Worm (Caenorhabditis elegans) whole organism, young adult: Measurements from ENCODE around the gene irld-21.

Experiments
- B0261.1 ChIP-seq: sonication (generic microtip); optimal IDR thresholded peaks from 2 replicates; lab custom pipeline; 2016; ENCODE audit warnings: mild to moderate bottlenecking, missing genetic modification characterization, moderate library complexity, missing compliant biosample characterization
- B0336.3 ChIP-seq: fragments of 200-800 bp; sonication (Bioruptor generic); IDR thresholded peaks from 2 replicates; pipeline ENCODE4 v1.3.6; 2022; ENCODE audit warnings: missing genetic modification characterization, missing compliant biosample characterization
- F22D6.2 ChIP-seq: sonication (generic microtip); optimal IDR thresholded peaks from 2 replicates; lab custom pipeline; 2016; ENCODE audit warnings: mild to moderate bottlenecking, missing genetic modification characterization, missing compliant biosample characterization
- F49E8.2 ChIP-seq: sonication (generic microtip); optimal IDR thresholded peaks from 3 replicates; lab custom pipeline; 2017; ENCODE audit warnings: missing genetic modification characterization, mild to moderate bottlenecking, missing compliant biosample characterization, antibody characterized with exemption, moderate library complexity; ENCODE audit not compliant: insufficient read depth
- F52B5.7 ChIP-seq: sonication (generic microtip); optimal IDR thresholded peaks from 2 replicates; lab custom pipeline; 2016; ENCODE audit warnings: mild to moderate bottlenecking, missing genetic modification characterization, missing compliant biosample characterization
- F55B11.4 ChIP-seq: sonication (generic microtip); optimal IDR thresholded peaks from 2 replicates; lab custom pipeline; 2016; ENCODE audit warnings: missing compliant biosample characterization, missing genetic modification characterization, borderline replicate concordance; ENCODE audit not compliant: insufficient read depth
- F57C9.4 ChIP-seq: sonication (generic microtip); optimal IDR thresholded peaks from 2 replicates; lab custom pipeline; 2017; ENCODE audit warnings: mild to moderate bottlenecking, missing genetic modification characterization, missing compliant biosample characterization
- Y79H2A.3 ChIP-seq: fragments of 200-800 bp; sonication (Bioruptor generic); conservative IDR thresholded peaks from 2 replicates; pipeline ENCODE4 v1.3.6; 2022; ENCODE audit warnings: missing genetic modification reagents, missing genetic modification characterization, missing compliant biosample characterization
- Y95B8A.8 ChIP-seq: fragments of 200-800 bp; sonication (Bioruptor generic); IDR thresholded peaks from 2 replicates; pipeline ENCODE4 v1.3.6; 2022; ENCODE audit warnings: missing genetic modification reagents, missing genetic modification characterization, missing compliant biosample characterization
- aptf-3 ChIP-seq: fragments of 200-800 bp; sonication (Bioruptor generic); IDR thresholded peaks from 2 replicates; pipeline ENCODE4 v1.3.6; 2022; ENCODE audit warnings: missing genetic modification characterization, missing compliant biosample characterization
- bed-1 ChIP-seq: fragments of 200-800 bp; sonication (Bioruptor generic); IDR thresholded peaks from 2 replicates; pipeline ENCODE4 v1.3.6; 2022; ENCODE audit warnings: missing genetic modification reagents, missing genetic modification characterization, missing compliant biosample characterization
- ccch-3 ChIP-seq: fragments of 200-800 bp; sonication (Bioruptor generic); optimal IDR thresholded peaks from 2 replicates; lab custom pipeline; 2018; ENCODE audit warnings: mild to moderate bottlenecking, missing genetic modification characterization, missing compliant biosample characterization
- cebp-1 ChIP-seq, 2 experiments: fragments of 200-800 bp in 1 of 2; sonication (Bioruptor generic) in 1 of 2; sonication (generic microtip) in 1 of 2; IDR thresholded peaks in 1 of 2; optimal IDR thresholded peaks in 1 of 2; 2 replicates each; pipeline versions ENCODE4 v1.3.6 to Lab custom; 2017 to 2022; ENCODE audit warnings: missing compliant biosample characterization in 2 of 2, missing genetic modification characterization in 2 of 2, mild to moderate bottlenecking in 1 of 2, missing genetic modification reagents in 1 of 2, moderate library complexity in 1 of 2
- ceh-100 ChIP-seq: fragments of 200-800 bp; sonication (Bioruptor generic); IDR thresholded peaks from 2 replicates; pipeline ENCODE4 v1.3.6; 2022; ENCODE audit warnings: missing genetic modification reagents, missing genetic modification characterization, missing compliant biosample characterization
- die-1 ChIP-seq: sonication (generic microtip); optimal IDR thresholded peaks from 2 replicates; lab custom pipeline; 2016; ENCODE audit warnings: missing genotype, mild to moderate bottlenecking, missing genetic modification characterization, missing compliant biosample characterization
- dpff-1 ChIP-seq: sonication (generic microtip); optimal IDR thresholded peaks from 2 replicates; lab custom pipeline; 2017; ENCODE audit warnings: mild to moderate bottlenecking, missing genetic modification characterization, missing compliant biosample characterization
- gei-17 ChIP-seq: fragments of 200-800 bp; sonication (Bioruptor generic); optimal IDR thresholded peaks from 2 replicates; lab custom pipeline; 2018; ENCODE audit warnings: mild to moderate bottlenecking, missing genetic modification characterization, missing compliant biosample characterization
- hrde-1 ChIP-seq: sonication (generic microtip); optimal IDR thresholded peaks from 2 replicates; lab custom pipeline; 2016; ENCODE audit warnings: missing genetic modification characterization, mild to moderate bottlenecking, missing compliant biosample characterization, moderate library complexity, missing genotype, missing genetic modification reagents, borderline replicate concordance
- let-526 ChIP-seq: fragments of 200-800 bp; sonication (Bioruptor generic); IDR thresholded peaks from 2 replicates; pipeline ENCODE4 v1.3.6; 2022; ENCODE audit warnings: missing genetic modification reagents, missing genetic modification characterization, missing compliant biosample characterization
- lin-40 ChIP-seq: sonication (generic microtip); optimal IDR thresholded peaks from 2 replicates; lab custom pipeline; 2016; ENCODE audit warnings: missing genetic modification characterization, mild to moderate bottlenecking, missing compliant biosample characterization, missing genotype, missing genetic modification reagents
- madf-10 ChIP-seq: sonication (generic microtip); optimal IDR thresholded peaks from 2 replicates; lab custom pipeline; 2016; ENCODE audit warnings: mild to moderate bottlenecking, missing genetic modification characterization, missing compliant biosample characterization
- mel-28 ChIP-seq: sonication (generic microtip); optimal IDR thresholded peaks from 2 replicates; lab custom pipeline; 2016; ENCODE audit warnings: borderline replicate concordance, mild to moderate bottlenecking, missing genetic modification characterization, missing compliant biosample characterization
- snpc-1.3 ChIP-seq: sonication (generic microtip); optimal IDR thresholded peaks from 2 replicates; lab custom pipeline; 2017; ENCODE audit warnings: missing genetic modification characterization, mild to moderate bottlenecking, missing compliant biosample characterization, antibody characterized with exemption, moderate library complexity, missing genotype, missing genetic modification reagents; ENCODE audit not compliant: insufficient read depth
- tbp1 ChIP-seq: fragments of 200-800 bp; sonication (Bioruptor generic); optimal IDR thresholded peaks from 2 replicates; lab custom pipeline; 2018; ENCODE audit warnings: mild to moderate bottlenecking, missing genetic modification characterization, missing compliant biosample characterization
- unc-130 ChIP-seq: sonication (generic microtip); optimal IDR thresholded peaks from 2 replicates; lab custom pipeline; 2016; ENCODE audit warnings: missing genetic modification reagents, missing genetic modification characterization, missing compliant biosample characterization
- unc-62 ChIP-seq: fragments of 150-350 bp; optimal IDR thresholded peaks from 2 replicates; lab custom pipeline; 2014; ENCODE audit warnings: missing biosample characterization, missing genetic modification reagents, missing genetic modification characterization
- ztf-25 ChIP-seq: fragments of 200-800 bp; sonication (Bioruptor generic); IDR thresholded peaks from 2 replicates; pipeline ENCODE4 v1.3.6; 2022; ENCODE audit warnings: missing genetic modification reagents, missing genetic modification characterization, missing compliant biosample characterization
- ztf-26 ChIP-seq: sonication (generic microtip); optimal IDR thresholded peaks from 2 replicates; lab custom pipeline; 2017; ENCODE audit warnings: missing genetic modification characterization, missing compliant biosample characterization
- ztf-28 ChIP-seq: fragments of 200-800 bp; sonication (Bioruptor generic); IDR thresholded peaks from 2 replicates; pipeline ENCODE4 v1.3.6; 2022; ENCODE audit warnings: missing genetic modification reagents, missing genetic modification characterization, missing compliant biosample characterization

Gene irld-21

DNA sequence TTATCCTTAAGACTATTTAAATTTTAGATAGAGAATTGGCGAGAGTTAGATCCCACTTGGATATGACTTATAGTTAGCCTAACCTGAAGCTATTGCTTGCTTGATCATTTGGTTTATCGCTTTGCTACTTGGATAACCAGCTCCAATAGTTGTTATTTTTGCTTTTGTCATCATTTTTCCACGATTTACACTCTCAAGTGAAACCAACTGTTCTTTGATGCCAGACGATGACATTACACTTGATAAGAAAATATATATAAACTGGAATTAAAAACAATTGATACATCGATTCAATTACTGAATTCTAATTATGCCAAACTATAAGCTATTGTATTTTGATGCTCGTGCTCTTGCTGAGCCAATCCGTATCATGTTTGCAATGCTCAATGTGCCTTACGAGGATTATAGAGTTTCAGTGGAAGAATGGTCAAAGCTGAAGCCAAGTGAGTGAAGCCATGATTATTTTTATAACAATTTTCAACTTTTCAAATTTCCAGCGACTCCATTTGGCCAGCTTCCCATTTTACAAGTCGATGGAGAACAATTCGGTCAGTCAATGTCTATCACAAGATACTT lies 19.9 kb upstream of the irld-21 start, which contains the start of the genes gst-2, gst-4 and dhs-12:
TSS of gene gst-2 (minus strand) at position 132 of the 576 bp plus-strand sequence.
TSS of gene gst-4 (plus strand) at position 296 of the 576 bp plus-strand sequence.
TSS of gene dhs-12 (plus strand) at position 526 of the 576 bp plus-strand sequence.
- TF ChIP-seq ceh-100 (GFP tag; lab: Robert Waterston, UW) = no peak
- TF ChIP-seq let-526 = no peak
- TF ChIP-seq F57C9.4 (tag; lab: Kevin White, UChicago) = no peak
- no peak for TF ChIP-seq lin-40 (tag; lab: Kevin White, UChicago)
- TF ChIP-seq dpff-1 (tag; lab: Kevin White, UChicago) = no peak
- no peak for TF ChIP-seq B0261.1 (tag; lab: Kevin White, UChicago)
- no peak for TF ChIP-seq F49E8.2 (tag; lab: Kevin White, UChicago)
- no peak for TF ChIP-seq hrde-1
- no peak for TF ChIP-seq ztf-28 (GFP tag; lab: Robert Waterston, UW)
- no peak for TF ChIP-seq F52B5.7 (tag; lab: Kevin White, UChicago)
- no peak for TF ChIP-seq unc-62 (GFP tag; lab: Kevin White, UChicago)
- no peak for TF ChIP-seq unc-130 (GFP tag; lab: Kevin White, UChicago)
- TF ChIP-seq aptf-3 (GFP tag; lab: Robert Waterston, UW) = no peak
- TF ChIP-seq F55B11.4 (tag; lab: Kevin White, UChicago) = no peak

DNA sequence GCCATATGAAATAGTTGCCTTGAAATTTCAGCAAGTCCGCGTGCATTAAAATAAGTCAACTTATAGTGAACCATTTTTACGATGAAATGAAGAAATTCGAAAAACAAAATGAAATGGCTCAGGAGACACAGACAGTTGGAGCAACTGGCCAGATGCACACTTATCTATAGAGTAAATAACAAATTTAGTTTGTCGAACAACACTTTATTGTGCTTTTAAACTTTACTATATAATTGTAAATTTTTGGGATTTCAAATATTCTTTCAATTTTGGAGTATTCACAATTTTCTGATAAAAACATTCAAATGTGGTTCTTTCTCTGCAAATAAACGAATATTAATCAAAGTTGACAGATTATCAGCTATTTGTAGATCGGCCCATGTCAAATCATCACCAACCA lies 18.0 kb upstream of the irld-21 start, which contains the start of gene gst-3:
TSS of gene gst-3 (minus strand) at position 101 of the 400 bp plus-strand sequence.
- no peak for TF ChIP-seq cebp-1 (GFP tag; IDR thresholded peaks at IDR 0.05; lab: Robert Waterston, UW)
- no peak for TF ChIP-seq cebp-1 (tag; optimal IDR thresholded peaks at IDR 0.05; lab: Kevin White, UChicago)
- TF ChIP-seq bed-1 (GFP tag; lab: Robert Waterston, UW) = no peak
- TF ChIP-seq gei-17 (GFP tag; lab: Kevin White, UChicago) = no peak
- no peak for TF ChIP-seq snpc-1.3 (tag; lab: Kevin White, UChicago)

DNA sequence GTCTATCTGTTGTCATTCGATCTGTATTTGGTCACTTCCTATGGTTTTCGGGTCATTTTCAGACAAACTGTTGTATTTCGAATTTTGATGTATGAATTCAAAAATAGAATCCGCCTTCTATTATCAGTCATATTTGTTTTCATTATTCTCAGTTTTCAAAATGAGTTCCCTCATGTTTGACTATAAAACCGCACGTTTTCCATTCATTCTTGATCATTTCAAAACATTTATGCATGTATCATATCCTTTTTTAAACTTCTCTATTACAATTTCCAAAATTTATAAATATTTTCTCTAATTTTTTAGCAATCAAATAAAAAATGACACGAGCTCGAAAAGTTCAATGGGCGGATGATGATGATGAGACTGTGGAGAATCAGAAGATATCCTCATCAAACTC lies 15.7 kb upstream of the irld-21 start, which contains the start of gene K08F4.12:
TSS of gene K08F4.12 (plus strand) at position 301 of the 400 bp plus-strand sequence.
- no peak for TF ChIP-seq tbp1 (GFP tag; lab: Kevin White, UChicago)
- no peak for TF ChIP-seq Y79H2A.3
- TF ChIP-seq gei-17 (GFP tag; lab: Kevin White, UChicago) = no peak
- TF ChIP-seq dpff-1 (tag; lab: Kevin White, UChicago) = no peak
- TF ChIP-seq hrde-1 = no peak
- TF ChIP-seq ztf-26 = no peak
- TF ChIP-seq die-1 (tag; lab: Kevin White, UChicago) = no peak

DNA sequence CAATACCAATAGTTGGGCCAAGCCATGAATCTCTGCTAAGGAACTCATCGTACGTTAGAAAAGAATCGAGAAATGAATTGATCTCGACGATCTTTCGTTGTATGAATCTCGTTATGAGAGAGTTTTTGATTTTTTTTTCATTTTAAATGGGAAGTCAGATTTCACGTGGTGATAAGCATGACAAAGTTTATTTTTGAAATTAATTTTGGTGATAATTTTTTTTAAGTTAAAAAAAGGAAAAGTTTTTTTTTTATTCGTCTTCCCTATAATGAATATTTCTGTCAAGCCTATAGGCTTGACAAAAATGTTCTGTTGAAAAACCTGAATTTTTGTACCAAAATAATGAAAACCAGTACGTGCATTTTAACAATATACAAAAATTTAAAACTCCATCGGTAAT lies 13.7 kb upstream of the irld-21 start, which contains the start of gene K08F4.5:
TSS of gene K08F4.5 (minus strand) at position 101 of the 400 bp plus-strand sequence.
- TF ChIP-seq madf-10 (no peak), F22D6.2 (tag; lab: Kevin White, UChicago) (no peak), B0261.1 (tag; lab: Kevin White, UChicago) (no peak)

DNA sequence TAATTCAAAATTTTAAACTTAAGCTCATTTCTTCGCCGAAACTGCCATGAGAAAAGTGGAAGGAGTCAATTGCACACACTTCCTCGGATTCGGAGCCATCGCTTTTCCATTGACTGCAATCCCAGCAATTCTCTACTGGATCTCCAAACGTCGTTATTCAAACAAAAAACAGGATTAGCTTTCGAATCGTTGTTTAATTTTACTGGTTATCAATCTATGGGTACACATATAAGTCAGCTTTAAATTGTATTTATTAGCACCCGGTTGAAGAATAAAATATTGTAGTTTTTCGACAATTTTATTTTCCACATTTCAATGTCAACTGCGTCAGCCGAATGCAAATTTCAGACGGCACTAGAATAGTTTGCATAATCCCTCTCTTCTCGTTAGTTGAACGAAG lies 7.9 kb upstream of the irld-21 start, which contains the start of gene glt-3:
TSS of gene glt-3 (plus strand) at position 301 of the 400 bp plus-strand sequence.
- TF ChIP-seq mel-28 (tag; lab: Kevin White, UChicago) (no peak), ztf-25 (GFP tag; lab: Robert Waterston, UW) (no peak), Y95B8A.8 (GFP tag; lab: Robert Waterston, UW) (no peak), B0336.3 (GFP tag; lab: Robert Waterston, UW) (no peak), let-526 (no peak), ccch-3 (GFP tag; lab: Kevin White, UChicago) (no peak)
